Fruit fly (Drosophila melanogaster): ENCODE measurements around the gene CG12480.

The CG12480 gene

DNA sequence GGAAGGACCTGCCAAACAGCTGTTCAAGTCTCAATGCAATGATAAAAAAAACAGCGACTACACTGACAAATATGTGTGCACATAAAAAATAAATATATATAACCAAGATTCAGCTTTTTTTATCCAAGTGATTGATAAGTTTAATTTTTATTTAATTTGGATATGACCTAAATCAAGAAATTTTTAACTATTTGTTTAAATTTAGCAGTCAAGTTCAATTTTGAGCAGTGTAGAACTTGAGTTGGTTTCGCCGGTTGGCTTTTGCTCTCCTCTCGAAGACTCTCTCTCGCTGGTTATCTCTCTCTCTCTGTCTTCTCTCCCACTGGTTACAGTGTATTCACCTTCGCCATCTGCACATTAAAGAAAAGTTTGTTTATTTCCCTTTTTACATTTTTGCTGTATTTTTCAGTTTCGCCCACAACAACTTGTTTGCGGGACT lies 48.7 kb downstream of the CG12480 start (continued):
- TF ChIP-seq CG34224 (GFP tag; IDR thresholded peaks at IDR 0.05; ENCODE audit: partially characterized antibody) (no peak), CG15696 (tag; optimal IDR thresholded peaks at IDR 0.05) (peak; percentile 75), ato (GFP tag; IDR thresholded peaks at IDR 0.05; ENCODE audit: partially characterized antibody) (no peak), CG3838 (GFP tag; optimal IDR thresholded peaks at IDR 0.05) (peak; percentile 35), tx (GFP tag; optimal IDR thresholded peaks at IDR 0.05) (peak; percentile 41), Dfd (GFP tag; optimal IDR thresholded peaks at IDR 0.05) (no peak), inv (GFP tag; IDR thresholded peaks at IDR 0.05; ENCODE audit: partially characterized antibody) (no peak), Atf6 (GFP tag; IDR thresholded peaks at IDR 0.05) (peak; percentile 89), CG10267 (tag; optimal IDR thresholded peaks at IDR 0.05) (peak; percentile 85), gcm2 (GFP tag; optimal IDR thresholded peaks at IDR 0.05) (peak; percentile 60), CG12155 (GFP tag; optimal IDR thresholded peaks at IDR 0.05) (peak; percentile 88), NfI (GFP tag; optimal IDR thresholded peaks at IDR 0.05) (peak; percentile 78), Eip74EF (GFP tag; optimal IDR thresholded peaks at IDR 0.05) (peak in 1 of 2 experiments; percentile 92), CG12744 (GFP tag; optimal IDR thresholded peaks at IDR 0.05) (peak; percentile 66), nerfin-1 (tag; optimal IDR thresholded peaks at IDR 0.05) (peak; percentile 75), CG10147 (GFP tag; optimal IDR thresholded peaks at IDR 0.05) (peak; percentile 86), CG10565 (GFP tag; optimal IDR thresholded peaks at IDR 0.05) (peak; percentile 28), phol (tag; optimal IDR thresholded peaks at IDR 0.05) (peak; percentile 91), CG10654 (GFP tag; optimal IDR thresholded peaks at IDR 0.05) (peak; percentile 78), sisA (GFP tag; IDR thresholded peaks at IDR 0.05) (peak; percentile 87), Ets97D (GFP tag; optimal IDR thresholded peaks at IDR 0.05) (peak; percentile 33), CG6175 (GFP tag; IDR thresholded peaks at IDR 0.05) (peak; percentile 81), en (GFP tag; optimal IDR thresholded peaks at IDR 0.05) (peak; percentile 45), CG30403 (GFP tag; optimal IDR thresholded peaks at IDR 0.05) (peak; percentile 91), CG34422 (GFP tag; IDR thresholded peaks at IDR 0.05) (peak; percentile 88), Bgb (GFP tag; IDR thresholded peaks at IDR 0.05; ENCODE audit: partially characterized antibody) (no peak), CG7745 (tag; optimal IDR thresholded peaks at IDR 0.05) (no peak), CG6813 (GFP tag; optimal IDR thresholded peaks at IDR 0.05) (peak; percentile 83), CG1529 (GFP tag; optimal IDR thresholded peaks at IDR 0.05) (peak; percentile 64), fd3F (GFP tag; optimal IDR thresholded peaks at IDR 0.05) (peak; percentile 81), ind (GFP tag; optimal IDR thresholded peaks at IDR 0.05) (peak; percentile 82), CG17612 (GFP tag; IDR thresholded peaks at IDR 0.05) (peak; percentile 70), CG10274 (GFP tag; optimal IDR thresholded peaks at IDR 0.05) (peak; percentile 53), CG33213 (GFP tag; optimal IDR thresholded peaks at IDR 0.05) (peak; percentile 13), aop (GFP tag; IDR thresholded peaks at IDR 0.05) (no peak), ranshi (GFP tag; IDR thresholded peaks at IDR 0.05) (peak; percentile 91), az2 (GFP tag; optimal IDR thresholded peaks at IDR 0.05) (peak; percentile 82), ken (GFP tag; IDR thresholded peaks at IDR 0.05) (peak; percentile 79), CG11398 (GFP tag; optimal IDR thresholded peaks at IDR 0.05) (no peak), CG13424 (tag; optimal IDR thresholded peaks at IDR 0.05) (peak; percentile 88), wek (GFP tag; optimal IDR thresholded peaks at IDR 0.05) (peak; percentile 16), CG6654 (GFP tag; optimal IDR thresholded peaks at IDR 0.05) (peak; percentile 45), sqz (GFP tag; optimal IDR thresholded peaks at IDR 0.05) (peak; percentile 91), seq (GFP tag; IDR thresholded peaks at IDR 0.05) (peak; percentile 80), jumu (GFP tag; optimal IDR thresholded peaks at IDR 0.05) (peak; percentile 37), dysf (GFP tag; IDR thresholded peaks at IDR 0.05) (peak; percentile 93), CG7357 (GFP tag; IDR thresholded peaks at IDR 0.05) (peak; percentile 72; the same call in 2 of the 3 replicates), Neu2 (GFP tag; optimal IDR thresholded peaks at IDR 0.05; ENCODE audit: borderline replicate concordance) (no peak), CG10979 (tag; optimal IDR thresholded peaks at IDR 0.05) (peak; percentile 92), CG11695 (GFP tag; IDR thresholded peaks at IDR 0.05) (peak; percentile 90)
